Fruit fly (Drosophila melanogaster) whole organism, wandering third instar larva: ENCODE data around the gene CG43896.

Experiments
- Abd-B ChIP-seq: fragments of >200 bp; optimal IDR thresholded peaks from 2 replicates; lab custom pipeline; 2017; ENCODE audit warnings: missing biosample characterization, missing genetic modification characterization
- CG32264 ChIP-seq: fragments of 200-800 bp; sonication (Bioruptor generic); optimal IDR thresholded peaks from 2 replicates; lab custom pipeline; 2016; ENCODE audit warnings: missing biosample characterization, missing genetic modification characterization
- CrebA ChIP-seq: fragments of 200-800 bp; sonication (Bioruptor generic); optimal IDR thresholded peaks from 2 replicates; lab custom pipeline; 2016; ENCODE audit warnings: missing biosample characterization, mild to moderate bottlenecking, missing genetic modification characterization, borderline replicate concordance
- Dfd ChIP-seq: fragments of >200 bp; optimal IDR thresholded peaks from 2 replicates; lab custom pipeline; 2017; ENCODE audit warnings: missing biosample characterization, missing genetic modification characterization
- Dif ChIP-seq: fragments of 200-275, 200-300 bp; sonication (Bioruptor generic); optimal IDR thresholded peaks from 2 replicates; lab custom pipeline; 2018; ENCODE audit warnings: missing biosample characterization, missing genetic modification characterization; ENCODE audit not compliant: partially characterized antibody
- GATAd ChIP-seq: sonication (Bioruptor generic); optimal IDR thresholded peaks from 2 replicates; lab custom pipeline; 2016; ENCODE audit warnings: missing biosample characterization, missing genetic modification characterization
- HLH106 ChIP-seq: fragments of 200-800 bp; optimal IDR thresholded peaks from 3 replicates; lab custom pipeline; 2019; ENCODE audit warnings: missing biosample characterization, mild to moderate bottlenecking, missing genetic modification characterization, moderate library complexity
- Hnf4 ChIP-seq: fragments of 200-800 bp; sonication (Bioruptor generic); optimal IDR thresholded peaks from 2 replicates; lab custom pipeline; 2016; ENCODE audit warnings: missing biosample characterization, mild to moderate bottlenecking, missing genetic modification characterization
- Hr78 ChIP-seq: fragments of >200 bp; optimal IDR thresholded peaks from 2 replicates; lab custom pipeline; 2017; ENCODE audit warnings: missing biosample characterization, missing genetic modification characterization
- Hr83 ChIP-seq: fragments of 200-300 bp; sonication (Bioruptor generic); optimal IDR thresholded peaks from 2 replicates; lab custom pipeline; 2016; ENCODE audit warnings: missing biosample characterization, mild to moderate bottlenecking, missing genetic modification characterization, moderate library complexity; ENCODE audit not compliant: poor library complexity, severe bottlenecking
- Jra ChIP-seq: sonication (Bioruptor generic); optimal IDR thresholded peaks from 2 replicates; lab custom pipeline; 2016; ENCODE audit warnings: missing biosample characterization, missing genetic modification characterization
- Mio ChIP-seq: sonication (Bioruptor generic); optimal IDR thresholded peaks from 2 replicates; lab custom pipeline; 2016; ENCODE audit warnings: missing biosample characterization, missing genetic modification characterization
- N ChIP-seq: fragments of >200 bp; optimal IDR thresholded peaks from 2 replicates; lab custom pipeline; 2018; ENCODE audit warnings: missing biosample characterization, missing external identifiers, missing genetic modification characterization
- OdsH ChIP-seq: fragments of 200-800 bp; sonication (Bioruptor generic); optimal IDR thresholded peaks from 2 replicates; lab custom pipeline; 2016; ENCODE audit warnings: missing biosample characterization, mild to moderate bottlenecking, missing genetic modification characterization
- Rel ChIP-seq, 2 experiments: fragments of 200-800 bp; sonication (Bioruptor generic) in 1 of 2; optimal IDR thresholded peaks; 2 replicates in 1 of 2; 3 replicates in 1 of 2; lab custom pipeline; 2016 to 2019; ENCODE audit warnings: mild to moderate bottlenecking in 2 of 2, missing biosample characterization in 2 of 2, missing genetic modification characterization in 2 of 2, moderate library complexity in 1 of 2
- Sp1 ChIP-seq: fragments of 200-800 bp; sonication (Bioruptor generic); optimal IDR thresholded peaks from 3 replicates; lab custom pipeline; 2019; ENCODE audit warnings: missing biosample characterization, mild to moderate bottlenecking, missing genetic modification characterization, moderate library complexity
- Vsx2 ChIP-seq: fragments of 200-300, 225-300 bp; sonication (Bioruptor generic); optimal IDR thresholded peaks from 2 replicates; lab custom pipeline; 2018; ENCODE audit warnings: missing biosample characterization, missing genetic modification characterization; ENCODE audit not compliant: partially characterized antibody
- br ChIP-seq: fragments of 200-800 bp; sonication (Bioruptor generic); optimal IDR thresholded peaks from 2 replicates; lab custom pipeline; 2016; ENCODE audit warnings: missing biosample characterization, missing genetic modification characterization
- brk ChIP-seq: fragments of 200-800 bp; sonication (Bioruptor generic); optimal IDR thresholded peaks from 2 replicates; lab custom pipeline; 2016; ENCODE audit warnings: missing biosample characterization, mild to moderate bottlenecking, missing genetic modification characterization
- dl ChIP-seq, 2 experiments: fragments of 175-275, 200-275 bp in 1 of 2; fragments of 200-275 bp in 1 of 2; sonication (Bioruptor generic); optimal IDR thresholded peaks; lab custom pipeline; 2018; ENCODE audit warnings: mild to moderate bottlenecking in 2 of 2, missing biosample characterization in 2 of 2, missing genetic modification characterization in 2 of 2, moderate library complexity in 2 of 2; ENCODE audit not compliant: partially characterized antibody in 2 of 2, insufficient read depth in 1 of 2
- dmrt93B ChIP-seq: fragments of 200-800 bp; sonication (Bioruptor generic); optimal IDR thresholded peaks from 2 replicates; lab custom pipeline; 2018; ENCODE audit warnings: missing biosample characterization, mild to moderate bottlenecking, missing genetic modification characterization
- dsf ChIP-seq: sonication (Bioruptor generic); optimal IDR thresholded peaks from 2 replicates; lab custom pipeline; 2016; ENCODE audit warnings: missing biosample characterization, missing genetic modification characterization, borderline replicate concordance
- ey ChIP-seq: fragments of 200-800 bp; sonication (Bioruptor generic); optimal IDR thresholded peaks from 2 replicates; lab custom pipeline; 2016; ENCODE audit warnings: missing biosample characterization, missing genetic modification characterization
- foxo ChIP-seq, 2 experiments: fragments of 200-800 bp; sonication (Bioruptor generic); optimal IDR thresholded peaks; 2 replicates in 1 of 2; 3 replicates in 1 of 2; lab custom pipeline; 2016 to 2017; ENCODE audit warnings: missing biosample characterization in 2 of 2, missing genetic modification characterization in 2 of 2
- fru ChIP-seq: fragments of 200-800 bp; sonication (Bioruptor generic); optimal IDR thresholded peaks from 3 replicates; lab custom pipeline; 2016; ENCODE audit warnings: missing biosample characterization, mild to moderate bottlenecking, missing genetic modification characterization
- jim ChIP-seq: fragments of 175-275, 200-325 bp; sonication (Bioruptor generic); optimal IDR thresholded peaks from 2 replicates; lab custom pipeline; 2016; ENCODE audit warnings: missing biosample characterization, mild to moderate bottlenecking, missing genetic modification characterization
- lola ChIP-seq: fragments of >200 bp; optimal IDR thresholded peaks from 2 replicates; lab custom pipeline; 2017; ENCODE audit warnings: missing biosample characterization, missing genetic modification characterization
- psq ChIP-seq: fragments of 200-800 bp; sonication (Bioruptor generic); optimal IDR thresholded peaks from 3 replicates; lab custom pipeline; 2017; ENCODE audit warnings: missing biosample characterization, mild to moderate bottlenecking, missing genetic modification characterization, moderate library complexity
- sage ChIP-seq: fragments of 200-800 bp; sonication (Bioruptor generic); optimal IDR thresholded peaks from 2 replicates; lab custom pipeline; 2016; ENCODE audit warnings: missing biosample characterization, mild to moderate bottlenecking, missing genetic modification characterization
- sv ChIP-seq: fragments of 200-800 bp; sonication (Bioruptor generic); optimal IDR thresholded peaks from 3 replicates; lab custom pipeline; 2016; ENCODE audit warnings: missing biosample characterization, missing genetic modification characterization
- tai ChIP-seq: sonication (Bioruptor generic); optimal IDR thresholded peaks from 2 replicates; lab custom pipeline; 2016; ENCODE audit warnings: missing biosample characterization, missing genetic modification characterization
- usp ChIP-seq: fragments of >200 bp; optimal IDR thresholded peaks from 2 replicates; lab custom pipeline; 2017; ENCODE audit warnings: missing biosample characterization, missing genetic modification characterization
- woc ChIP-seq: sonication (Bioruptor generic); optimal IDR thresholded peaks from 2 replicates; lab custom pipeline; 2016; ENCODE audit warnings: missing biosample characterization, mild to moderate bottlenecking, missing genetic modification characterization

CG43896 gene

dm6 chr3L:11953783-11954182 is 22.1 kb upstream of the CG43896 start, which contains the start of gene CG7248:
CG7248 (plus strand) TSS chr3L:11954083.
- TF ChIP-seq psq (GFP tag; lab: Kevin White, UChicago) (no peak), GATAd (GFP tag; lab: Kevin White, UChicago) (no peak), sage (GFP tag; lab: Kevin White, UChicago) (no peak), Jra (no peak), Hr78 (no peak), Hnf4 (no peak), Rel (GFP tag; optimal IDR thresholded peaks at IDR 0.05; lab: Kevin White, UChicago) (no peak), Rel (tag; optimal IDR thresholded peaks at IDR 0.05; lab: Kevin White, UChicago) (no peak), Vsx2 (no peak), woc (no peak), Abd-B (no peak), brk (GFP tag; lab: Kevin White, UChicago) (no peak), jim (GFP tag; lab: Kevin White, UChicago) (no peak), tai (GFP tag; lab: Kevin White, UChicago) (no peak), dmrt93B (GFP tag; lab: Kevin White, UChicago) (no peak), OdsH (no peak), Dfd (GFP tag; lab: Kevin White, UChicago) (no peak), CG32264 (GFP tag; lab: Kevin White, UChicago) (no peak), HLH106 (tag; lab: Kevin White, UChicago) (no peak), fru (GFP tag; lab: Kevin White, UChicago) (no peak)

- TF ChIP-seq Sp1 (no peak), woc (no peak), sage (GFP tag; lab: Kevin White, UChicago) (no peak), fru (GFP tag; lab: Kevin White, UChicago) (no peak), ey (GFP tag; lab: Kevin White, UChicago) (no peak), brk (GFP tag; lab: Kevin White, UChicago) (no peak), Hr78 (no peak)
Observed at dm6 chr3L:11957669-11958333, 18.1 kb upstream of the CG43896 start, which contains the start of the genes CG11570 and CG43294. CG11570 (minus strand) TSS chr3L:11957769. CG43294 (plus strand) TSS chr3L:11958283.

- TF ChIP-seq Sp1 (no peak), Abd-B (no peak), Dif (GFP tag; lab: Kevin White, UChicago) (no peak), dsf (GFP tag; lab: Kevin White, UChicago) (no peak), GATAd (GFP tag; lab: Kevin White, UChicago) (no peak), fru (GFP tag; lab: Kevin White, UChicago) (no peak), ey (GFP tag; lab: Kevin White, UChicago) (no peak), CrebA (no peak), foxo (GFP tag; optimal IDR thresholded peaks at IDR 0.05; lab: Kevin White, UChicago) (no peak), Hr83 (GFP tag; lab: Kevin White, UChicago) (no peak), OdsH (no peak)
Observed at dm6 chr3L:11966104-11966503, 9.8 kb upstream of the CG43896 start, which contains the start of gene prc. prc (minus strand) TSS chr3L:11966131.

dm6 chr3L:11972879-11973278 is 3.0 kb upstream of the CG43896 start, which contains the start of gene Muc68E:
Muc68E (minus strand) TSS chr3L:11972979.
- no peak for TF ChIP-seq dl (GFP tag; optimal IDR thresholded peaks at IDR 0.05; lab: Kevin White, UChicago; ENCODE audit: insufficient read depth in 1 of 2, partially characterized antibody in 2 of 2)
- no peak for TF ChIP-seq N (GFP tag; lab: Kevin White, UChicago)
- TF ChIP-seq psq (GFP tag; lab: Kevin White, UChicago) = no peak
- no peak for TF ChIP-seq usp (GFP tag; lab: Kevin White, UChicago)
- no peak for TF ChIP-seq dsf (GFP tag; lab: Kevin White, UChicago)
- no peak for TF ChIP-seq Mio (GFP tag; lab: Kevin White, UChicago)
- no peak for TF ChIP-seq CrebA
- no peak for TF ChIP-seq Sp1
- TF ChIP-seq lola = no peak
- no peak for TF ChIP-seq foxo (GFP tag; optimal IDR thresholded peaks at IDR 0.05; lab: Kevin White, UChicago)
- TF ChIP-seq Hr78 = no peak
- no peak for TF ChIP-seq sv (GFP tag; lab: Kevin White, UChicago)
- TF ChIP-seq GATAd (GFP tag; lab: Kevin White, UChicago) = no peak
- TF ChIP-seq woc = no peak
- no peak for TF ChIP-seq br (GFP tag; lab: Kevin White, UChicago)
- no peak for TF ChIP-seq Dif (GFP tag; lab: Kevin White, UChicago)
- TF ChIP-seq sage (GFP tag; lab: Kevin White, UChicago) = no peak
- TF ChIP-seq, all 38 proteins: peak for 0
